Fruit fly (Drosophila melanogaster) whole organism, embryonic: ENCODE measurements around the gene CG15643.

Experiments
- Adf1 ChIP-seq: fragments of 200-800 bp; sonication (Bioruptor generic); IDR thresholded peaks from 2 replicates; pipeline ENCODE4 v1.3.6; 2022; ENCODE audit warnings: missing biosample characterization, missing genetic modification characterization
- CG10209 ChIP-seq: fragments of 200-800 bp; sonication (Bioruptor generic); optimal IDR thresholded peaks from 3 replicates; lab custom pipeline; 2017; ENCODE audit warnings: missing biosample characterization, mild to moderate bottlenecking, missing genetic modification characterization, missing genetic modification reagents
- CG10565 ChIP-seq: fragments of 200-800 bp; sonication (Bioruptor generic); optimal IDR thresholded peaks from 3 replicates; lab custom pipeline; 2016; ENCODE audit warnings: missing biosample characterization, mild to moderate bottlenecking, missing genetic modification characterization
- CG12155 ChIP-seq: fragments of 200-800 bp; sonication (Bioruptor generic); optimal IDR thresholded peaks from 3 replicates; lab custom pipeline; 2016; ENCODE audit warnings: missing biosample characterization, missing genetic modification characterization
- CG15269 ChIP-seq: fragments of 200-800 bp; sonication (Bioruptor generic); optimal IDR thresholded peaks from 2 replicates; lab custom pipeline; 2018; ENCODE audit warnings: missing biosample characterization, mild to moderate bottlenecking, missing genetic modification characterization, moderate library complexity
- CG15514 ChIP-seq: fragments of 200-800 bp; sonication (Bioruptor generic); optimal IDR thresholded peaks from 3 replicates; lab custom pipeline; 2017; ENCODE audit warnings: missing biosample characterization, missing genetic modification characterization, mild to moderate bottlenecking, moderate library complexity, missing genetic modification reagents
- CG16779 ChIP-seq: fragments of 200-800 bp; sonication (Bioruptor generic); IDR thresholded peaks from 2 replicates; pipeline ENCODE4 v1.3.6; 2022; ENCODE audit warnings: missing biosample characterization, missing genetic modification characterization
- CG16813 ChIP-seq: fragments of 200-800 bp; sonication (Bioruptor generic); IDR thresholded peaks from 3 replicates; pipeline ENCODE4 v1.3.6; 2022; ENCODE audit warnings: missing biosample characterization, missing genetic modification characterization; ENCODE audit not compliant: partially characterized antibody
- CG17612 ChIP-seq: fragments of 200-800 bp; sonication (Bioruptor generic); IDR thresholded peaks from 2 replicates; pipeline ENCODE4 v1.3.6; 2022; ENCODE audit warnings: missing biosample characterization, missing genetic modification characterization
- CG1792 ChIP-seq: fragments of 200-800 bp; sonication (Bioruptor generic); optimal IDR thresholded peaks from 2 replicates; lab custom pipeline; 2016; ENCODE audit warnings: missing biosample characterization, missing genetic modification characterization
- CG18262 ChIP-seq: fragments of 200-800 bp; optimal IDR thresholded peaks from 3 replicates; lab custom pipeline; 2019; ENCODE audit warnings: missing biosample characterization, mild to moderate bottlenecking, missing genetic modification characterization, moderate library complexity
- CG30020 ChIP-seq: fragments of 200-800 bp; optimal IDR thresholded peaks from 2 replicates; lab custom pipeline; 2019; ENCODE audit warnings: missing biosample characterization, mild to moderate bottlenecking, missing genetic modification characterization, moderate library complexity
- CG3065 ChIP-seq: fragments of 200-800 bp; sonication (Bioruptor generic); optimal IDR thresholded peaks from 2 replicates; lab custom pipeline; 2016; ENCODE audit warnings: missing biosample characterization, missing genetic modification characterization
- CG3726 ChIP-seq: fragments of 200-800 bp; sonication (Bioruptor generic); IDR thresholded peaks from 3 replicates; pipeline ENCODE4, ENCODE4 v1.3.6; 2022; ENCODE audit warnings: missing biosample characterization, missing genetic modification characterization
- CG42726 ChIP-seq: fragments of 200-800 bp; sonication (Bioruptor generic); IDR thresholded peaks from 2 replicates; pipeline ENCODE4 v1.3.6; 2022; ENCODE audit warnings: missing biosample characterization, missing genetic modification characterization; ENCODE audit not compliant: partially characterized antibody
- CG6791 ChIP-seq: fragments of 200-800 bp; sonication (Bioruptor generic); IDR thresholded peaks from 3 replicates; pipeline ENCODE4 v1.3.6; 2022; ENCODE audit warnings: missing biosample characterization, missing genetic modification characterization; ENCODE audit not compliant: partially characterized antibody
- CG7556 ChIP-seq: fragments of 200-800 bp; sonication (Bioruptor generic); optimal IDR thresholded peaks from 2 replicates; lab custom pipeline; 2017; ENCODE audit warnings: missing biosample characterization, mild to moderate bottlenecking, missing genetic modification characterization
- CG9215 ChIP-seq: fragments of 200-800 bp; sonication (Bioruptor generic); IDR thresholded peaks from 2 replicates; pipeline ENCODE4 v1.3.6; 2022; ENCODE audit warnings: missing biosample characterization, missing genetic modification characterization
- Dip2 ChIP-seq: fragments of 200-800 bp; sonication (Bioruptor generic); IDR thresholded peaks from 2 replicates; pipeline ENCODE4 v1.3.6; 2022; ENCODE audit warnings: missing biosample characterization, missing genetic modification characterization
- E2f1 ChIP-seq: fragments of 200-800 bp; sonication (Bioruptor generic); IDR thresholded peaks from 2 replicates; pipeline ENCODE4 v1.3.6; 2022; ENCODE audit warnings: missing biosample characterization, missing genetic modification characterization
- E2f2 ChIP-seq: fragments of 200-800 bp; sonication (Bioruptor generic); IDR thresholded peaks from 2 replicates; pipeline ENCODE4 v1.3.6; 2022; ENCODE audit warnings: missing biosample characterization, missing genetic modification characterization
- HHEX ChIP-seq: fragments of 200-800 bp; sonication (Bioruptor generic); optimal IDR thresholded peaks from 3 replicates; lab custom pipeline; 2017; ENCODE audit warnings: missing biosample characterization, mild to moderate bottlenecking, missing genetic modification characterization, missing genetic modification reagents
- HLH54F ChIP-seq: fragments of 200-800 bp; sonication (Bioruptor generic); optimal IDR thresholded peaks from 3 replicates; lab custom pipeline; 2016; ENCODE audit warnings: missing biosample characterization, missing genetic modification characterization
- Hr39 ChIP-seq: fragments of >200 bp; optimal IDR thresholded peaks from 2 replicates; lab custom pipeline; 2017
- Hr51 ChIP-seq, 2 experiments: fragments of 200-800 bp; sonication (Bioruptor generic); optimal IDR thresholded peaks; 2 replicates in 1 of 2; 3 replicates in 1 of 2; lab custom pipeline; 2016 to 2018; ENCODE audit warnings: missing biosample characterization in 2 of 2, missing genetic modification characterization in 2 of 2, mild to moderate bottlenecking in 1 of 2, moderate library complexity in 1 of 2
- Lhr ChIP-seq: fragments of 200-800 bp; sonication (Bioruptor generic); optimal IDR thresholded peaks from 3 replicates; lab custom pipeline; 2017; ENCODE audit warnings: mild to moderate bottlenecking, missing biosample characterization, missing genetic modification reagents, missing genetic modification characterization
- Mad ChIP-seq: fragments of 200-800 bp; sonication (Bioruptor generic); optimal IDR thresholded peaks from 2 replicates; lab custom pipeline; 2016; ENCODE audit warnings: missing biosample characterization, missing genetic modification characterization
- Nf-YA ChIP-seq: fragments of 200-800 bp; sonication (Bioruptor generic); IDR thresholded peaks from 2 replicates; pipeline ENCODE4 v1.3.6; 2022; ENCODE audit warnings: missing biosample characterization, missing genetic modification characterization
- Opbp ChIP-seq: fragments of 200-800 bp; sonication (Bioruptor generic); IDR thresholded peaks from 3 replicates; pipeline ENCODE4 v1.3.6; 2022; ENCODE audit warnings: missing biosample characterization, missing genetic modification characterization; ENCODE audit not compliant: partially characterized antibody
- Sry-δ ChIP-seq: fragments of 200-800 bp; sonication (Bioruptor generic); optimal IDR thresholded peaks from 2 replicates; lab custom pipeline; 2016; ENCODE audit warnings: missing biosample characterization, missing genetic modification characterization
- Taf1 ChIP-seq: fragments of 200-800 bp; sonication (Bioruptor generic); IDR thresholded peaks from 2 replicates; pipeline ENCODE4 v1.3.6; 2022; ENCODE audit warnings: missing biosample characterization, missing genetic modification characterization
- al ChIP-seq: fragments of 200-800 bp; sonication (Bioruptor generic); IDR thresholded peaks from 2 replicates; pipeline ENCODE4 v1.3.6; 2022; ENCODE audit warnings: missing biosample characterization, missing genetic modification characterization
- br ChIP-seq: fragments of >200 bp; optimal IDR thresholded peaks from 2 replicates; lab custom pipeline; 2017
- cg ChIP-seq: fragments of 200-800 bp; sonication (Bioruptor generic); optimal IDR thresholded peaks from 3 replicates; lab custom pipeline; 2019; ENCODE audit warnings: missing biosample characterization, mild to moderate bottlenecking, missing genetic modification characterization, moderate library complexity
- ems ChIP-seq: fragments of 200-800 bp; sonication (Bioruptor generic); optimal IDR thresholded peaks from 3 replicates; lab custom pipeline; 2016; ENCODE audit warnings: missing biosample characterization, missing genetic modification characterization
- gcm ChIP-seq: fragments of 200-800 bp; sonication (Bioruptor generic); optimal IDR thresholded peaks from 2 replicates; lab custom pipeline; 2019; ENCODE audit warnings: missing biosample characterization, mild to moderate bottlenecking, missing genetic modification characterization, moderate library complexity
- grn ChIP-seq: fragments of 200-800 bp; sonication (Bioruptor generic); optimal IDR thresholded peaks from 3 replicates; lab custom pipeline; 2017; ENCODE audit warnings: missing biosample characterization, missing genetic modification characterization
- her ChIP-seq: fragments of 200-800 bp; sonication (Bioruptor generic); optimal IDR thresholded peaks from 2 replicates; lab custom pipeline; 2016; ENCODE audit warnings: missing biosample characterization, missing genetic modification characterization
- hkb ChIP-seq, 2 experiments: fragments of 200-800 bp in 1 of 2; fragments of >200 bp in 1 of 2; sonication (Bioruptor generic) in 1 of 2; IDR thresholded peaks in 1 of 2; optimal IDR thresholded peaks in 1 of 2; 2 replicates each; pipeline versions ENCODE4 v1.3.6 to Lab custom; 2017 to 2022; ENCODE audit warnings: missing biosample characterization in 1 of 2, missing genetic modification characterization in 1 of 2
- ind ChIP-seq: fragments of 200-800 bp; sonication (Bioruptor generic); optimal IDR thresholded peaks from 3 replicates; lab custom pipeline; 2016; ENCODE audit warnings: missing biosample characterization, missing genetic modification characterization
- insv ChIP-seq, 2 experiments: fragments of 200-800 bp; sonication (Bioruptor generic); optimal IDR thresholded peaks; 3 replicates each; lab custom pipeline; 2016 to 2018; ENCODE audit warnings: missing biosample characterization in 2 of 2, missing genetic modification characterization in 2 of 2
- inv ChIP-seq: fragments of 200-800 bp; sonication (Bioruptor generic); IDR thresholded peaks from 2 replicates; pipeline ENCODE4 v1.3.6; 2022; ENCODE audit warnings: missing biosample characterization, missing genetic modification characterization; ENCODE audit not compliant: partially characterized antibody
- klu ChIP-seq: fragments of 200-800 bp; sonication (Bioruptor generic); IDR thresholded peaks from 2 replicates; pipeline ENCODE4 v1.3.6; 2022; ENCODE audit warnings: missing biosample characterization, missing genetic modification characterization
- nerfin-1 ChIP-seq: fragments of 200-800 bp; sonication (Bioruptor generic); optimal IDR thresholded peaks from 3 replicates; lab custom pipeline; 2019; ENCODE audit warnings: missing biosample characterization, mild to moderate bottlenecking, missing genetic modification characterization, moderate library complexity
- pros ChIP-seq: fragments of 200-800 bp; sonication (Bioruptor generic); optimal IDR thresholded peaks from 3 replicates; lab custom pipeline; 2019; ENCODE audit warnings: missing biosample characterization, mild to moderate bottlenecking, missing genetic modification characterization, moderate library complexity
- pum ChIP-seq: fragments of 200-800 bp; sonication (Bioruptor generic); optimal IDR thresholded peaks from 2 replicates; lab custom pipeline; 2016; ENCODE audit warnings: missing biosample characterization, missing genetic modification characterization
- ro ChIP-seq: fragments of 200-800 bp; sonication (Bioruptor generic); IDR thresholded peaks from 2 replicates; pipeline ENCODE4 v1.3.6; 2022; ENCODE audit warnings: missing biosample characterization, missing genetic modification characterization
- sna ChIP-seq: fragments of 200-800 bp; sonication (Bioruptor generic); IDR thresholded peaks from 2 replicates; pipeline ENCODE4 v1.3.6; 2022; ENCODE audit warnings: missing biosample characterization, missing genetic modification characterization; ENCODE audit not compliant: partially characterized antibody
- tx ChIP-seq: fragments of 200-800 bp; sonication (Bioruptor generic); optimal IDR thresholded peaks from 2 replicates; lab custom pipeline; 2016; ENCODE audit warnings: missing biosample characterization, missing genetic modification characterization
- vnd ChIP-seq: fragments of 200-800 bp; sonication (Bioruptor generic); IDR thresholded peaks from 3 replicates; pipeline ENCODE4 v1.3.6; 2022; ENCODE audit warnings: missing biosample characterization, missing genetic modification characterization; ENCODE audit not compliant: partially characterized antibody
- yki ChIP-seq: fragments of >200 bp; optimal IDR thresholded peaks from 3 replicates; lab custom pipeline; 2018
- zf30C ChIP-seq: fragments of 200-800 bp; sonication (Bioruptor generic); optimal IDR thresholded peaks from 3 replicates; lab custom pipeline; 2018; ENCODE audit warnings: missing biosample characterization, mild to moderate bottlenecking, missing genetic modification characterization

CG15643 gene

DNA sequence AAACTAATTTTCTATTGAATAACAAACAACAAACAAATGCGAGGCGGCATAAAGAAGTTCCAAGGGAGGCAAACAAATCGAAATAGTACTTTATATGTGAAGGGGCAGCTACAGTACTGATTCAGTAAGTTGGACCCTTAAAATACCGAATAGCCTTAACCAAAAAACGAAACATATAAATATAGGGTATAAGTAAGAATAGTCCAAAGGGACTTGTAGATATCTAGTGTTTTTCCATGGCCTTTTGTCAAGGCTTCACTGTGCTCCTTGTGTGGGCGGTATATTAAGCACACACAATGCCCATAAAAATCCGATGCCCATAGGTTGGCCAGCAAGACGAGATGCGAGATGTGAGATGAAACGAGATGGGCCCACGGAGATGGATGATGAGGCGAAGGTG, 39.9 kb downstream of the CG15643 start (continued):
- TF ChIP-seq CG15269 (tag; lab: Kevin White, UChicago) (peak; percentile 45), Dip2 (GFP tag; lab: Robert Waterston, UW) (no peak), CG10565 (GFP tag; lab: Kevin White, UChicago) (no peak), klu (GFP tag; lab: Robert Waterston, UW) (no peak), insv (GFP tag; optimal IDR thresholded peaks at IDR 0.05; lab: Kevin White, UChicago) (no peak), CG42726 (GFP tag; lab: Robert Waterston, UW) (no peak), gcm (no peak), cg (GFP tag; lab: Kevin White, UChicago) (no peak), Taf1 (GFP tag; lab: Robert Waterston, UW) (no peak; the same call in 1 of the 2 replicates), CG16779 (GFP tag; lab: Robert Waterston, UW) (no peak), Sry-δ (GFP tag; lab: Kevin White, UChicago) (no peak), br (lab: Kevin White, UChicago) (no peak), CG7556 (GFP tag; lab: Kevin White, UChicago) (peak; percentile 25), al (no peak), CG9215 (GFP tag; lab: Robert Waterston, UW) (peak; percentile 62; the same call in 1 of the 2 replicates), CG1792 (GFP tag; lab: Kevin White, UChicago) (no peak), CG15514 (GFP tag; lab: Kevin White, UChicago) (no peak), ro (GFP tag; lab: Robert Waterston, UW) (no peak), CG12155 (GFP tag; lab: Kevin White, UChicago) (no peak), HHEX (GFP tag; lab: Kevin White, UChicago) (peak; percentile 18), E2f1 (GFP tag; lab: Robert Waterston, UW) (peak; percentile 46; the same call in 1 of the 2 replicates), ind (GFP tag; lab: Kevin White, UChicago) (peak; percentile 54), CG16813 (no peak), pros (GFP tag; lab: Kevin White, UChicago) (no peak), Hr39 (lab: Kevin White, UChicago) (no peak), sna (GFP tag; lab: Robert Waterston, UW) (no peak), CG3065 (GFP tag; lab: Kevin White, UChicago) (no peak), HLH54F (GFP tag; lab: Kevin White, UChicago) (no peak), yki (lab: Kevin White, UChicago) (no peak), ems (GFP tag; lab: Kevin White, UChicago) (no peak), hkb (optimal IDR thresholded peaks at IDR 0.05; lab: Kevin White, UChicago) (no peak), hkb (GFP tag; IDR thresholded peaks at IDR 0.05; lab: Robert Waterston, UW) (peak; percentile 52), pum (peak; percentile 3), inv (no peak), CG6791 (GFP tag; lab: Robert Waterston, UW) (no peak), nerfin-1 (tag; lab: Kevin White, UChicago) (no peak), Lhr (no peak), CG10209 (GFP tag; lab: Kevin White, UChicago) (no peak), E2f2 (no peak), Adf1 (GFP tag; lab: Robert Waterston, UW) (no peak), grn (GFP tag; lab: Kevin White, UChicago) (no peak), Hr51 (GFP tag; optimal IDR thresholded peaks at IDR 0.05; lab: Kevin White, UChicago) (peak in 1 of 2 experiments; percentile 45), CG17612 (no peak), Nf-YA (GFP tag; lab: Robert Waterston, UW) (no peak), Opbp (GFP tag; lab: Robert Waterston, UW) (no peak), tx (GFP tag; lab: Kevin White, UChicago) (no peak), Mad (GFP tag; lab: Kevin White, UChicago) (no peak), her (GFP tag; lab: Kevin White, UChicago) (no peak), CG18262 (tag; lab: Kevin White, UChicago) (peak; percentile 10), vnd (no peak), CG30020 (tag; lab: Kevin White, UChicago) (no peak), CG3726 (GFP tag; lab: Robert Waterston, UW) (no peak), zf30C (GFP tag; lab: Kevin White, UChicago) (no peak)
